Worm (Caenorhabditis elegans) whole organism, young adult: ENCODE measurements around the gene bed-3.

ENCODE experiments used
- F33H1.4 ChIP-seq: fragments of 200-800 bp; sonication (Bioruptor generic); IDR thresholded peaks from 2 replicates; pipeline ENCODE4 v1.3.6; 2022; ENCODE audit warnings: missing genetic modification reagents, missing genetic modification characterization, missing compliant biosample characterization
- fkh-3 ChIP-seq: sonication (generic microtip); optimal IDR thresholded peaks from 2 replicates; lab custom pipeline; 2016; ENCODE audit warnings: mild to moderate bottlenecking, missing genetic modification characterization, missing compliant biosample characterization
- madf-6 ChIP-seq: fragments of 200-800 bp; sonication (Bioruptor generic); IDR thresholded peaks from 2 replicates; pipeline ENCODE4 v1.3.6; 2022; ENCODE audit warnings: missing genetic modification reagents, missing genetic modification characterization, missing compliant biosample characterization
- mes-4 ChIP-seq: sonication (generic microtip); optimal IDR thresholded peaks from 2 replicates; lab custom pipeline; 2016; ENCODE audit warnings: missing genotype, missing genetic modification characterization, missing compliant biosample characterization
- unc-130 ChIP-seq: sonication (generic microtip); optimal IDR thresholded peaks from 2 replicates; lab custom pipeline; 2016; ENCODE audit warnings: missing genetic modification reagents, missing genetic modification characterization, missing compliant biosample characterization

DNA sequence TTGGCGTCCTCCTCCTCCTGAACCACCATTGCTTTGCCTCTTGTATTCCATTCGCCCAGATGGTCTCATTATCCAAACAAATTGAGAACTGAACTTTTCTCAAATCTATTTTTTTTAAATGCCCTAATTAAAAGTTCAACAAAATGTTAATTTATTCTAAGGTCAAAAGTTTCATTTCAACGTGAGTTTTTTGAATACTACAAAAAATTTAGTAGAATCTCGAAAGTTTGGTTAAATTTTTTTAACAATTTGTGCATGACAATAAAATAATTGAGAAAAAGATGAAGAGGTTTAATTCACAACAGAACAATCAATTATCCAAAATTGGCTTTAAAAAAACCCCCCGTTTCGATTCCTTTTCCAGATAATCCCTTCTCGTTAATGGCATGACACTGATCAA, 24.4 kb upstream of the bed-3 start, which contains the start of gene F32B6.4:
- TF ChIP-seq unc-130 (GFP tag; lab: Kevin White, UChicago), result no peak
- no peak for TF ChIP-seq fkh-3 (tag; lab: Kevin White, UChicago)
- no peak for TF ChIP-seq F33H1.4 (GFP tag; lab: Robert Waterston, UW)
- TF ChIP-seq mes-4, result no peak
- no peak for TF ChIP-seq madf-6 (GFP tag; lab: Robert Waterston, UW)
